Fruit fly (Drosophila melanogaster): Measurements from ENCODE around the gene CG13692.

Gene CG13692

dm6 chr2L:471021-471479, 49.5 kb downstream of the CG13692 start (continued):
- TF ChIP-seq esg (GFP tag; conservative IDR thresholded peaks at IDR 0.05) (no peak), nmo (GFP tag; optimal IDR thresholded peaks at IDR 0.05) (peak; percentile 76), CG13894 (tag; optimal IDR thresholded peaks at IDR 0.05) (no peak), tup (GFP tag; optimal IDR thresholded peaks at IDR 0.05) (no peak), CG10366 (GFP tag; IDR thresholded peaks at IDR 0.05) (no peak), CG18599 (GFP tag; optimal IDR thresholded peaks at IDR 0.05) (peak; percentile 80), CG11504 (tag; optimal IDR thresholded peaks at IDR 0.05) (peak; percentile 74), Adf1 (GFP tag; IDR thresholded peaks at IDR 0.05) (no peak), CG15601 (tag; optimal IDR thresholded peaks at IDR 0.05) (peak; percentile 38), NK7.1 (GFP tag; optimal IDR thresholded peaks at IDR 0.05) (no peak), CG31388 (GFP tag; optimal IDR thresholded peaks at IDR 0.05) (no peak), abd-A (tag; optimal IDR thresholded peaks at IDR 0.05) (no peak), CG9932 (GFP tag; IDR thresholded peaks at IDR 0.05) (no peak), CG32532 (GFP tag; IDR thresholded peaks at IDR 0.05) (no peak), CG6813 (GFP tag; optimal IDR thresholded peaks at IDR 0.05) (peak; percentile 1), CG3407 (GFP tag; optimal IDR thresholded peaks at IDR 0.05) (peak; percentile 53), inv (GFP tag; IDR thresholded peaks at IDR 0.05; ENCODE audit: partially characterized antibody) (no peak), stwl (tag; optimal IDR thresholded peaks at IDR 0.05) (no peak), ind (GFP tag; optimal IDR thresholded peaks at IDR 0.05) (peak; percentile 30), pita (GFP tag; optimal IDR thresholded peaks at IDR 0.05) (no peak), cad (GFP tag; optimal IDR thresholded peaks at IDR 0.05) (no peak), az2 (GFP tag; optimal IDR thresholded peaks at IDR 0.05) (peak; percentile 39), Ets97D (GFP tag; optimal IDR thresholded peaks at IDR 0.05) (no peak), CG8765 (GFP tag; IDR thresholded peaks at IDR 0.05) (no peak), CG1792 (GFP tag; optimal IDR thresholded peaks at IDR 0.05) (no peak), Asciz (GFP tag; optimal IDR thresholded peaks at IDR 0.05) (peak; percentile 29), ci (GFP tag; IDR thresholded peaks at IDR 0.05) (no peak), CG4854 (GFP tag; optimal IDR thresholded peaks at IDR 0.05) (no peak), CG4730 (GFP tag; IDR thresholded peaks at IDR 0.05) (no peak), D19B (GFP tag; optimal IDR thresholded peaks at IDR 0.05) (no peak), emc (GFP tag; optimal IDR thresholded peaks at IDR 0.05) (no peak), CG9876 (GFP tag; optimal IDR thresholded peaks at IDR 0.05) (no peak), CG14667 (GFP tag; IDR thresholded peaks at IDR 0.05) (no peak), CG8478 (optimal IDR thresholded peaks at IDR 0.05) (no peak), disco-r (GFP tag; optimal IDR thresholded peaks at IDR 0.05) (no peak), CG10543 (GFP tag; optimal IDR thresholded peaks at IDR 0.05) (no peak), CG12155 (GFP tag; optimal IDR thresholded peaks at IDR 0.05) (peak; percentile 15), pros (GFP tag; optimal IDR thresholded peaks at IDR 0.05) (no peak), CG10209 (GFP tag; optimal IDR thresholded peaks at IDR 0.05) (peak; percentile 67), CG8924 (tag; optimal IDR thresholded peaks at IDR 0.05) (peak; percentile 56), vvl (GFP tag; IDR thresholded peaks at IDR 0.05) (no peak), CG11723 (GFP tag; optimal IDR thresholded peaks at IDR 0.05) (peak; percentile 11), kay (GFP tag; optimal IDR thresholded peaks at IDR 0.05) (no peak), Abd-B (GFP tag; optimal IDR thresholded peaks at IDR 0.05) (peak; percentile 52), Fer3 (tag; optimal IDR thresholded peaks at IDR 0.05) (peak; percentile 73), Gsc (GFP tag; IDR thresholded peaks at IDR 0.05) (no peak), lab (GFP tag; optimal IDR thresholded peaks at IDR 0.05) (peak; percentile 76), nerfin-2 (GFP tag; IDR thresholded peaks at IDR 0.05; ENCODE audit: partially characterized antibody) (no peak), Sry-β (GFP tag; optimal IDR thresholded peaks at IDR 0.05) (no peak), CG3838 (GFP tag; optimal IDR thresholded peaks at IDR 0.05) (no peak), CG13624 (GFP tag; optimal IDR thresholded peaks at IDR 0.05) (no peak), Dfd (GFP tag; optimal IDR thresholded peaks at IDR 0.05) (no peak)

Measured in whole organism, embryonic.